Worm (Caenorhabditis elegans) whole organism, L1 larva: ENCODE data around the gene cpr-3.

Experiments
- C34B4.2 ChIP-seq: sonication (generic microtip); optimal IDR thresholded peaks from 2 replicates; lab custom pipeline; 2017; ENCODE audit warnings: mild to moderate bottlenecking, missing genetic modification characterization, missing compliant biosample characterization
- egl-13 ChIP-seq: sonication (generic microtip); optimal IDR thresholded peaks from 2 replicates; lab custom pipeline; 2016; ENCODE audit warnings: missing genotype, missing genetic modification reagents, missing genetic modification characterization, missing compliant biosample characterization
- egl-27 ChIP-seq, 2 experiments: fragments of 150-350 bp in 1 of 2; sonication (generic microtip); optimal IDR thresholded peaks; 3 replicates each; lab custom pipeline; 2017 to 2018; ENCODE audit warnings: missing biosample characterization in 2 of 2, missing genetic modification characterization in 2 of 2, missing genetic modification reagents in 2 of 2
- elt-2 ChIP-seq: sonication (generic microtip); optimal IDR thresholded peaks from 2 replicates; lab custom pipeline; 2016; ENCODE audit warnings: missing genetic modification characterization, mild to moderate bottlenecking, inconsistent platforms, missing compliant biosample characterization, missing genetic modification reagents
- hpl-2 ChIP-seq: fragments of 150-350 bp; optimal IDR thresholded peaks from 2 replicates; lab custom pipeline; 2014; ENCODE audit warnings: missing biosample characterization, missing genetic modification reagents, missing genetic modification characterization
- lin-39 ChIP-seq: fragments of 150-350 bp; optimal IDR thresholded peaks from 2 replicates; lab custom pipeline; 2014; ENCODE audit warnings: missing biosample characterization, missing genetic modification reagents, missing genetic modification characterization
- lsy-2 ChIP-seq, 2 experiments: fragments of 150-350 bp; optimal IDR thresholded peaks; 2 replicates each; lab custom pipeline; 2014; ENCODE audit warnings: missing biosample characterization in 2 of 2, missing genetic modification characterization in 2 of 2
- nhr-237 ChIP-seq: fragments of 150-350 bp; optimal IDR thresholded peaks from 2 replicates; lab custom pipeline; 2014; ENCODE audit warnings: missing biosample characterization, missing genetic modification characterization
- skn-1 ChIP-seq: fragments of 150-350 bp; optimal IDR thresholded peaks from 2 replicates; lab custom pipeline; 2014; ENCODE audit warnings: missing biosample characterization, missing genetic modification characterization
- sox-4 ChIP-seq: sonication (generic microtip); optimal IDR thresholded peaks from 2 replicates; lab custom pipeline; 2016; ENCODE audit warnings: missing genetic modification characterization, missing compliant biosample characterization
- unc-62 ChIP-seq: fragments of 150-350 bp; optimal IDR thresholded peaks from 2 replicates; lab custom pipeline; 2014; ENCODE audit warnings: missing biosample characterization, missing genetic modification reagents, missing genetic modification characterization

DNA sequence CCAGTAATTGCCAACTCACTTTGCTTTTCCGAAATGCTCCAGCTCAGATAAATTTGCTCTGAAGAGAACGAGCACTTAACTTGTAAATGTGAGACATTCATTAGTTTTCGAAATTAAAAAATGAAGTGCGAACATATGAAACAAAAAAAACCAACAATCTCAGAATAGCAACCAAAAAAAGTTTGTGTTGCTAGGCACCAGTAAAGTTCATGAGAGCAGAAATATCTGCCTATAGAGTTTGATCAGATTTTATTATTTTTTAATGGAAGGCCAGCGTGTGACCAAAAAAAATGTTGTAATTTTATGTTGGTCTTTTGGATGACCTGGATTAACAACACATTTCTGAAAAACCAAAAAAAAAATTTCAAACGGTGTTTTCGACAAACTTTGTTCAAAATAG lies 34.4 kb downstream of the cpr-3 start, which contains the start of gene M01B2.12:
- TF ChIP-seq C34B4.2 (tag; lab: Kevin White, UChicago) (no peak), skn-1 (tag; lab: Kevin White, UChicago) (no peak), sox-4 (tag; lab: Kevin White, UChicago) (no peak), egl-13 (no peak), lin-39 (tag; lab: Kevin White, UChicago) (no peak), nhr-237 (tag; lab: Kevin White, UChicago) (no peak), elt-2 (tag; lab: Kevin White, UChicago) (no peak), egl-27 (tag; optimal IDR thresholded peaks at IDR 0.05; lab: Kevin White, UChicago) (no peak), lsy-2 (tag; optimal IDR thresholded peaks at IDR 0.05; lab: Kevin White, UChicago) (no peak), hpl-2 (no peak), unc-62 (GFP tag; lab: Kevin White, UChicago) (no peak)
